Fruit fly (Drosophila melanogaster) whole organism, pupa: Measurements from ENCODE around the gene CG32388.

Experiments used
- CG10348 ChIP-seq: fragments of 200-800 bp; sonication (Bioruptor generic); IDR thresholded peaks from 2 replicates; pipeline ENCODE4 v1.3.6; 2022; ENCODE audit warnings: missing biosample characterization, missing genetic modification characterization
- CG12605 ChIP-seq: fragments of 200-800 bp; sonication (Bioruptor generic); IDR thresholded peaks from 2 replicates; pipeline ENCODE4 v1.3.6; 2022; ENCODE audit warnings: missing biosample characterization, missing genetic modification characterization
- CG13204 ChIP-seq: fragments of 200-800 bp; sonication (Bioruptor generic); optimal IDR thresholded peaks from 2 replicates; lab custom pipeline; 2018; ENCODE audit warnings: missing biosample characterization, mild to moderate bottlenecking, missing genetic modification characterization, moderate library complexity
- CG14655 ChIP-seq: fragments of 200-800 bp; sonication (Bioruptor generic); optimal IDR thresholded peaks from 3 replicates; lab custom pipeline; 2017; ENCODE audit warnings: mild to moderate bottlenecking, missing biosample characterization, missing genetic modification reagents, missing genetic modification characterization
- CG15710 ChIP-seq: fragments of 200-800 bp; sonication (Bioruptor generic); optimal IDR thresholded peaks from 2 replicates; lab custom pipeline; 2018; ENCODE audit warnings: missing biosample characterization, mild to moderate bottlenecking, missing genetic modification characterization, moderate library complexity
- CG17806 ChIP-seq: fragments of 200-800 bp; sonication (Bioruptor generic); optimal IDR thresholded peaks from 2 replicates; lab custom pipeline; 2018; ENCODE audit warnings: missing biosample characterization, mild to moderate bottlenecking, missing genetic modification characterization, moderate library complexity
- CG32121 ChIP-seq: fragments of 200-800 bp; sonication (Bioruptor generic); IDR thresholded peaks from 2 replicates; pipeline ENCODE4 v1.3.6; 2022; ENCODE audit warnings: missing biosample characterization, missing genetic modification characterization
- CG34367 ChIP-seq: fragments of 200-800 bp; sonication (Bioruptor generic); optimal IDR thresholded peaks from 2 replicates; lab custom pipeline; 2018; ENCODE audit warnings: missing biosample characterization, mild to moderate bottlenecking, missing genetic modification characterization
- CG4496 ChIP-seq: fragments of 200-800 bp; sonication (Bioruptor generic); IDR thresholded peaks from 3 replicates; pipeline ENCODE4 v1.3.6; 2022; ENCODE audit warnings: missing biosample characterization, missing genetic modification characterization
- CG8159 ChIP-seq: fragments of 200-800 bp; sonication (Bioruptor generic); optimal IDR thresholded peaks from 3 replicates; lab custom pipeline; 2018; ENCODE audit warnings: missing biosample characterization, mild to moderate bottlenecking, missing genetic modification characterization, moderate library complexity
- CG8301 ChIP-seq: fragments of 200-800 bp; sonication (Bioruptor generic); optimal IDR thresholded peaks from 2 replicates; lab custom pipeline; 2018; ENCODE audit warnings: missing biosample characterization, mild to moderate bottlenecking, missing genetic modification characterization
- CG9948 ChIP-seq: fragments of 200-800 bp; sonication (Bioruptor generic); optimal IDR thresholded peaks from 2 replicates; lab custom pipeline; 2018; ENCODE audit warnings: missing biosample characterization, mild to moderate bottlenecking, missing genetic modification characterization, moderate library complexity
- D1 ChIP-seq: fragments of 200-800 bp; sonication (Bioruptor generic); optimal IDR thresholded peaks from 2 replicates; lab custom pipeline; 2018; ENCODE audit warnings: missing biosample characterization, mild to moderate bottlenecking, missing genetic modification characterization, moderate library complexity
- EcR ChIP-seq: fragments of 200-800 bp; sonication (Bioruptor generic); optimal IDR thresholded peaks from 3 replicates; lab custom pipeline; 2019; ENCODE audit warnings: missing biosample characterization, missing genetic modification characterization, mild to moderate bottlenecking, moderate library complexity, missing genetic modification reagents
- Ets98B ChIP-seq: fragments of 200-800 bp; sonication (Bioruptor generic); IDR thresholded peaks from 2 replicates; pipeline ENCODE4 v1.3.6; 2022; ENCODE audit warnings: missing biosample characterization, missing genetic modification characterization
- Pif1A ChIP-seq: fragments of 200-800 bp; sonication (Bioruptor generic); optimal IDR thresholded peaks from 3 replicates; lab custom pipeline; 2016; ENCODE audit warnings: missing biosample characterization, missing genetic modification characterization
- Pif1B ChIP-seq: fragments of 200-800 bp; sonication (Bioruptor generic); optimal IDR thresholded peaks from 3 replicates; lab custom pipeline; 2016; ENCODE audit warnings: missing biosample characterization, missing genetic modification characterization
- Snoo ChIP-seq: fragments of 200-800 bp; sonication (Bioruptor generic); optimal IDR thresholded peaks from 3 replicates; lab custom pipeline; 2017; ENCODE audit warnings: missing biosample characterization, mild to moderate bottlenecking, missing genetic modification characterization, inconsistent platforms
- fd96Ca ChIP-seq: fragments of 200-800 bp; sonication (Bioruptor generic); IDR thresholded peaks from 3 replicates; pipeline ENCODE4 v1.3.6; 2022; ENCODE audit warnings: missing biosample characterization, missing genetic modification characterization
- gl ChIP-seq: fragments of 200-800 bp; sonication (Bioruptor generic); optimal IDR thresholded peaks from 2 replicates; lab custom pipeline; 2018; ENCODE audit warnings: missing biosample characterization, mild to moderate bottlenecking, missing genetic modification characterization
- rn ChIP-seq: fragments of 200-800 bp; sonication (Bioruptor generic); IDR thresholded peaks from 2 replicates; pipeline ENCODE4 v1.3.6; 2022; ENCODE audit warnings: missing biosample characterization, missing genetic modification characterization

CG32388 gene

dm6 chr3L:6993350-6993749 lies 9.0 kb upstream of the CG32388 start:
- TF ChIP-seq Snoo (tag; lab: Kevin White, UChicago) = no peak
- no peak for TF ChIP-seq CG12605 (GFP tag; lab: Robert Waterston, UW)
- no peak for TF ChIP-seq Ets98B (GFP tag; lab: Robert Waterston, UW)
- TF ChIP-seq fd96Ca (GFP tag; lab: Robert Waterston, UW) = no peak
- TF ChIP-seq gl (tag; lab: Kevin White, UChicago) = no peak
- no peak for TF ChIP-seq CG32121
- TF ChIP-seq CG8301 (tag; lab: Kevin White, UChicago) = no peak
- TF ChIP-seq CG14655 (GFP tag; lab: Kevin White, UChicago) = no peak
- TF ChIP-seq Pif1B (GFP tag; lab: Kevin White, UChicago) = no peak
- no peak for TF ChIP-seq CG4496 (GFP tag; lab: Robert Waterston, UW)
- no peak for TF ChIP-seq CG13204 (GFP tag; lab: Kevin White, UChicago)
- TF ChIP-seq CG8159 (tag; lab: Kevin White, UChicago) = no peak
- TF ChIP-seq D1 (tag; lab: Kevin White, UChicago) = no peak

dm6 chr3L:6990288-6990687 lies 5.9 kb upstream of the CG32388 start, which contains the start of gene bin:
bin (plus strand) TSS chr3L:6990622.
- TF ChIP-seq CG17806 (tag; lab: Kevin White, UChicago) (no peak), CG12605 (GFP tag; lab: Robert Waterston, UW) (no peak), CG13204 (GFP tag; lab: Kevin White, UChicago) (no peak), EcR (GFP tag; lab: Kevin White, UChicago) (no peak), CG34367 (tag; lab: Kevin White, UChicago) (no peak), CG15710 (tag; lab: Kevin White, UChicago) (no peak), CG4496 (GFP tag; lab: Robert Waterston, UW) (no peak), Ets98B (GFP tag; lab: Robert Waterston, UW) (no peak), rn (GFP tag; lab: Robert Waterston, UW) (no peak), Pif1B (GFP tag; lab: Kevin White, UChicago) (no peak)

- no peak for TF ChIP-seq CG12605 (GFP tag; lab: Robert Waterston, UW)
- peak; percentile 81 for TF ChIP-seq CG8301 (tag; lab: Kevin White, UChicago)
- no peak for TF ChIP-seq EcR (GFP tag; lab: Kevin White, UChicago)
- TF ChIP-seq CG32121 = peak; percentile 78
- TF ChIP-seq Ets98B (GFP tag; lab: Robert Waterston, UW) = peak; percentile 57
- 0 out of 2 replicates have a peak, but pooled peaks have one; percentile 6 for TF ChIP-seq CG10348 (GFP tag; lab: Robert Waterston, UW)
- peak; percentile 92 for TF ChIP-seq CG14655 (GFP tag; lab: Kevin White, UChicago)
- peak; percentile 63 for TF ChIP-seq CG13204 (GFP tag; lab: Kevin White, UChicago)
- peak; percentile 91 for TF ChIP-seq CG8159 (tag; lab: Kevin White, UChicago)
- TF ChIP-seq Pif1B (GFP tag; lab: Kevin White, UChicago) = peak; percentile 51
- 0 out of 2 replicates have a peak, but pooled peaks have one; percentile 19 for TF ChIP-seq rn (GFP tag; lab: Robert Waterston, UW)
- 0 out of 3 replicates have a peak, but pooled peaks have one; percentile 28 for TF ChIP-seq CG4496 (GFP tag; lab: Robert Waterston, UW)
- TF ChIP-seq CG9948 (tag; lab: Kevin White, UChicago) = peak; percentile 76
- peak; percentile 63; the same call in 1 of the 3 replicates for TF ChIP-seq fd96Ca (GFP tag; lab: Robert Waterston, UW)
- TF ChIP-seq gl (tag; lab: Kevin White, UChicago) = peak; percentile 13
- TF ChIP-seq Pif1A = peak; percentile 43
- peak; percentile 53 for TF ChIP-seq D1 (tag; lab: Kevin White, UChicago)
- TF ChIP-seq CG17806 (tag; lab: Kevin White, UChicago) = peak; percentile 67
- TF ChIP-seq CG15710 (tag; lab: Kevin White, UChicago) = peak; percentile 76
- peak; percentile 30 for TF ChIP-seq CG34367 (tag; lab: Kevin White, UChicago)
- TF ChIP-seq Snoo (tag; lab: Kevin White, UChicago) = peak; percentile 76
Observed at dm6 chr3L:6988942-6989569, 4.7 kb upstream of the CG32388 start.

- TF ChIP-seq Pif1B (GFP tag; lab: Kevin White, UChicago) = no peak
- TF ChIP-seq CG14655 (GFP tag; lab: Kevin White, UChicago) = peak; percentile 14
- TF ChIP-seq, all 21 proteins: peak for 1
Observed at dm6 chr3L:6981823-6982222, 2.6 kb downstream of the CG32388 start.

- TF ChIP-seq CG12605 (GFP tag; lab: Robert Waterston, UW) = no peak
- peak; percentile 21 for TF ChIP-seq CG13204 (GFP tag; lab: Kevin White, UChicago)
- no peak for TF ChIP-seq Pif1A
- no peak for TF ChIP-seq rn (GFP tag; lab: Robert Waterston, UW)
- no peak for TF ChIP-seq CG15710 (tag; lab: Kevin White, UChicago)
- TF ChIP-seq, all 21 proteins: peak for 1
Observed at dm6 chr3L:6981109-6981741, 3.2 kb downstream of the CG32388 start.

- TF ChIP-seq CG8159 (tag; lab: Kevin White, UChicago) (no peak), CG32121 (no peak), D1 (tag; lab: Kevin White, UChicago) (no peak), Snoo (tag; lab: Kevin White, UChicago) (no peak), CG13204 (GFP tag; lab: Kevin White, UChicago) (no peak)
Observed at dm6 chr3L:6980553-6980952, 3.8 kb downstream of the CG32388 start.
